Fruit fly (Drosophila melanogaster) whole organism: ENCODE results near the gene ph-d.

Experiments
- CG8478 ChIP-seq: fragments of >200 bp; optimal IDR thresholded peaks from 2 replicates; lab custom pipeline; 2018; ENCODE audit warnings: inconsistent platforms
- Dll ChIP-seq: fragments of >200 bp; optimal IDR thresholded peaks from 2 replicates; lab custom pipeline; 2017
- EcR ChIP-seq, 2 experiments: fragments of >200 bp; optimal IDR thresholded peaks; 2 replicates each; lab custom pipeline; 2017; ENCODE audit warnings: missing biosample characterization in 2 of 2, missing genetic modification characterization in 2 of 2, missing genetic modification reagents in 2 of 2
- pan ChIP-seq: fragments of >200 bp; optimal IDR thresholded peaks from 2 replicates; lab custom pipeline; 2017
- psq ChIP-seq: fragments of >200 bp; optimal IDR thresholded peaks from 2 replicates; lab custom pipeline; 2017
- usp ChIP-seq: fragments of >200 bp; optimal IDR thresholded peaks from 2 replicates; lab custom pipeline; 2017; ENCODE audit warnings: missing biosample characterization, missing genetic modification characterization, mixed read lengths

Gene ph-d

DNA sequence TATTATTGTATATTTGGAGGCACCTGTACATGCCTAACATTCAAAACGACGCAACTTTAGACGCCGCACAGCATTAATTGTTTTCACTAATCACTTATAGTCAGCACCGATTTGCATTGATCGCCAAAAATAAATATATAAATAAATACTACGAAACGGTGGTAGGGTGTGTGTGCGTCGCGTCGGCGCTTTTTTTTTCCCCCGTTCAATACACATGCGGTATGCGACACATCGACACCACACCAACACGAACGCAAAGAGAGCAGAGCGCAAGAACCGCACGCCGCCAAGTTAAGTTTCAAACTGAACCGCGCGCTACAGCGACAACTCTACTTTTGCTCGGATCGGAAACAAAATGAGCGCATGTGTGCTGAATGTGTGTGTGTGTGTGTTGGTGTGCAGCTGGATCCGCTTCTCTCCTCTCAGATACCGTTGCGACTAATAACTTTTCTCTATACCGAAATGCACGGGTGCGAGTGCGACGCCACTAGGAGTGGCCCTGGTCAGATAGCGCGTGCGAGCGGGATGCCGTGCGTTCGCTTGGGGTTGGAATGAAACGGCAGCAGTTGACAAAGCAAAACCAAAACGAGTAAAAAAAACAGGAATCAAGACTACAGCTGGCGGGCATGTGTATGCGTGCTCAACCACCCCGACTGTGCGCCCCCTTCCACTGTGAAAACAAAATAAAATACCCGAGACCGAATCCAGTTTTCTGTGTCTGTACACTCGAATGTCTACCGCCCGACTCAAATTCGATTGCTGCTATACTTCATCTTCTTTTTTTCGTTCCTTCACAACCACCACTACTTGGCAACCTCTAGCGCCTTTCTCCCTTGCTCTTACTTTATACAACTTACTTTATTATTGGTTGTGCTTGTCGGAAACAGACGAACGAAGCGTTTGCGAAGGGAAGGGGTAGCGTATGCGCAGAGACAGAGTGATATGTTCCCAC lies at the start of gene ph-d:
TSS of gene ph-d (minus strand) at position 274 of the 952 bp plus-strand sequence.
- TF ChIP-seq psq (no peak), pan (lab: Kevin White, UChicago) (no peak), CG8478 (lab: Kevin White, UChicago) (peak; percentile 94), Dll (lab: Kevin White, UChicago) (peak; percentile 18), usp (no peak), EcR (GFP tag; optimal IDR thresholded peaks at IDR 0.05; lab: Kevin White, UChicago) (peak in 1 of 2 experiments; percentile 43)

- no peak for TF ChIP-seq CG8478 (lab: Kevin White, UChicago)
- TF ChIP-seq psq, result no peak
- no peak for TF ChIP-seq usp
- TF ChIP-seq EcR (GFP tag; optimal IDR thresholded peaks at IDR 0.05; lab: Kevin White, UChicago), result no peak
- no peak for TF ChIP-seq pan (lab: Kevin White, UChicago)
- no peak for TF ChIP-seq Dll (lab: Kevin White, UChicago)
Observed at dm6 chrX:2172420-2172827, 49.3 kb upstream of the ph-d start, which contains the start of gene ND-B14.5A. TSS of gene ND-B14.5A (plus strand) at chrX:2172526.

- TF ChIP-seq psq (no peak), pan (lab: Kevin White, UChicago) (no peak), Dll (lab: Kevin White, UChicago) (no peak), EcR (GFP tag; optimal IDR thresholded peaks at IDR 0.05; lab: Kevin White, UChicago) (no peak), usp (no peak), CG8478 (lab: Kevin White, UChicago) (no peak)
Observed at dm6 chrX:2170424-2170823, 47.3 kb upstream of the ph-d start.

DNA sequence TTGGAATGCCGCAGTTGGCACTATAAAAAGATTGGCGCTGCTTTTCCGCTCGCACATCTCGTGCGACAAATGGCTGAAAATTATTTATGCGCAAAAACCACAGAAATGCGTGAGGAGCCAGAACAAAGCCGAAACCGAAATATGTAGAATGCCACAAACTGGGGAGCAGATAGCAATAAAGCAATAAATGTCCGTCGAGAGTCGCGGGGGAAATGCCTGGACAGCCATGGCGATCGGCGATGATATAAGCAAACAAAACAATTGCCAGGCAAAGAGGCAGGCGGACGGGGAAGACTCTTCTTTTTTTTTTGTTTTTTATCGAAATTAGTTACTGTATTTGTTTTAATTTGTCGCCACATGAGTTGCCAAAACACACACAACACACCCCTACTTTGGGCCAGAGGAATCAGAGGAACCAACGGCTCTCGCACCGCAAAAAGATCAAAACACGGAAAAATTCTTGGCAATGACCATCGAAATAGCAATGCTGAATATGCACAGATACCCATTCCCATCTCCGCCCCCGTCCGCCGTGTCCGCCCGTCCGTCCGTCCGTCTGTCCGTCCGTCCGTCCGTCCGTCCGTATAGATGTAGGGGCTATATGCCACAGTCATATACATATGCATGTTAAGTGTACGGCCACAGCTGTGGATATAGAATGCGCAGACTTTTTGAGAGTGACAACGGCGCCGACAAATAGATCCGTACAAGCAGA lies 45.6 kb upstream of the ph-d start:
- no peak for TF ChIP-seq usp
- no peak for TF ChIP-seq EcR (GFP tag; optimal IDR thresholded peaks at IDR 0.05; lab: Kevin White, UChicago)
- TF ChIP-seq pan (lab: Kevin White, UChicago), result no peak
- TF ChIP-seq psq, result no peak
- no peak for TF ChIP-seq CG8478 (lab: Kevin White, UChicago)
- TF ChIP-seq Dll (lab: Kevin White, UChicago), result no peak

- no peak for TF ChIP-seq psq
- no peak for TF ChIP-seq EcR (GFP tag; optimal IDR thresholded peaks at IDR 0.05; lab: Kevin White, UChicago)
- TF ChIP-seq Dll (lab: Kevin White, UChicago), result no peak
- no peak for TF ChIP-seq pan (lab: Kevin White, UChicago)
- TF ChIP-seq CG8478 (lab: Kevin White, UChicago), result no peak
- no peak for TF ChIP-seq usp
Observed at dm6 chrX:2166129-2166528, 43.0 kb upstream of the ph-d start.

- TF ChIP-seq EcR (GFP tag; optimal IDR thresholded peaks at IDR 0.05; lab: Kevin White, UChicago) (no peak), CG8478 (lab: Kevin White, UChicago) (no peak), pan (lab: Kevin White, UChicago) (no peak), Dll (lab: Kevin White, UChicago) (no peak), psq (no peak), usp (no peak)
Observed at dm6 chrX:2165394-2165793, 42.3 kb upstream of the ph-d start.

- TF ChIP-seq Dll (lab: Kevin White, UChicago) (no peak), pan (lab: Kevin White, UChicago) (no peak), EcR (GFP tag; optimal IDR thresholded peaks at IDR 0.05; lab: Kevin White, UChicago) (no peak), psq (no peak), usp (no peak), CG8478 (lab: Kevin White, UChicago) (no peak)
Observed at dm6 chrX:2163358-2163757, 40.3 kb upstream of the ph-d start.

- TF ChIP-seq psq, result no peak
- no peak for TF ChIP-seq CG8478 (lab: Kevin White, UChicago)
- TF ChIP-seq Dll (lab: Kevin White, UChicago), result no peak
- no peak for TF ChIP-seq usp
- TF ChIP-seq EcR (GFP tag; optimal IDR thresholded peaks at IDR 0.05; lab: Kevin White, UChicago), result no peak
- no peak for TF ChIP-seq pan (lab: Kevin White, UChicago)
Observed at dm6 chrX:2162130-2162907, 39.2 kb upstream of the ph-d start, which contains the start of the genes Cyp4d1 and CG3630. TSS of gene Cyp4d1 (minus strand) at chrX:2162180. TSS of gene CG3630 (plus strand) at chrX:2162196.

dm6 chrX:2161020-2161419 lies 37.9 kb upstream of the ph-d start:
- TF ChIP-seq usp (no peak), Dll (lab: Kevin White, UChicago) (no peak), EcR (GFP tag; optimal IDR thresholded peaks at IDR 0.05; lab: Kevin White, UChicago) (no peak), CG8478 (lab: Kevin White, UChicago) (no peak), pan (lab: Kevin White, UChicago) (no peak), psq (no peak)

DNA sequence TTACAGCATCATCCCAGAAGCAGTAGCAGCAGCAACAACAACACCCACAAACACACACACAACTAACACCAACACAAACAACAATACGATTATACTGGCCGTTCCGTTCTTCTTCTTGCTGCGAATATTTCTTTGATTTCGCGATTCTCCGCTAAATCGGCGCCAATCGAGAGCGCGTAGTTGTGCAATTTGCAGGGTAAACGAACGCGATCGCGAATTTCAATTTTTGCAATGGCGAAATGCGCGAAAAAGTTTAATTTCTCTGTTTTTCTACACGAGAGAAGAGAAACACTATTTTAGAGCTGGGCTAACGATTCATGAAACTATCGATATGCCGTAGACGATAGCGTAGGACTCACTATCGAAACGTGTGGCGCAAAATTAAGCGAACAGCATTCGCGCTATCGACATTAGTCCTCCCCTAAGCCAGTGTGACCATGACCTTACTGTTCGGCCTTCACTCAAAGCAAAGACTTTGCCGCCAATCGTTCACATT lies 35.6 kb upstream of the ph-d start, which contains the start of gene wapl:
TSS of gene wapl (minus strand) at position 316 of the 496 bp plus-strand sequence.
- TF ChIP-seq CG8478 (lab: Kevin White, UChicago) (no peak), usp (no peak), psq (no peak), EcR (GFP tag; optimal IDR thresholded peaks at IDR 0.05; lab: Kevin White, UChicago) (no peak), Dll (lab: Kevin White, UChicago) (no peak), pan (lab: Kevin White, UChicago) (no peak)
